Fruit fly (Drosophila melanogaster) S2 (cell line): Measurements from ENCODE around the gene CG32262.
A peak's percentile ranks its signal among the peaks of the same experiment; 100 is the strongest.

Source experiments
- CG8478 ChIP-seq: fragments of >200 bp; optimal IDR thresholded peaks from 2 replicates; lab custom pipeline; 2018
- CTCF ChIP-seq, 2 experiments: fragments of >200 bp; optimal IDR thresholded peaks; 2 replicates each; lab custom pipeline; 2018

The CG32262 gene

DNA sequence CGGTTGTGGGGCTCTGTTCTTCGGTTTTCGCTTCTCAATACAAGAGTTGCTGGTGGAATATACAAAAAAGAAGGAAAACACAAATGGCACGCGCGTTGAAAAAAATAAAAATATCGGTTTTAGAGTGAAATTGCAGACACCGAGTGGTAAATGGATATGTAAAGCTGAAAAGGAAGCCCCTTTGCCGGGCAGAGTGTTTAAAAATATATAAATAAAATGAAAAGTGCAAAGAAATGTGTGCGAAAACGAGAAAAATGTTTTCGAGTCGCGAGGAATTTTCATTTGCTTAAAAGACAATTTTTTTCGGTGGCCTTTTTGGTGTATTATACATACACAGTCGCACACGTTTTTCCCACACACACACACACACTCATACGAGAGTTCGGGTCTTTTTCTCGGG is 15.9 kb upstream of the CG32262 start:
- no peak for TF ChIP-seq CG8478 (lab: Kevin White, UChicago)
- no peak for TF ChIP-seq CTCF (optimal IDR thresholded peaks at IDR 0.05; lab: Kevin White, UChicago)

DNA sequence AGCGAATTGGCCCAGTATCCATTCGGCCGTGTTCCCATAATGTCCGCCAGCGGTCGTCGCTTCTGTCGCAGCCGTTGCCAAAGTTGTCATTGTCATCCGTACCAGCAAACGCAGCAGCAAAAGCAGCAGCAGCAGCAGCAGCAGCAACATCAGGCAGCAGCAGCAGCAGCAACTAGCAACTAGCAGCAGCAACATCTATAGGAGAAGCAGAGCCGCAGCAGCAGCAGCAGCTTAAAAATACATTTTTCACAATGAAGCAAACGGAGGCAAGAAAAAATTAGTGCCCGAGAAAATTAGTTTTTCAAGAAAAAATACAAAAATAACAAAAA is 15.5 kb upstream of the CG32262 start:
- TF ChIP-seq CG8478 (lab: Kevin White, UChicago) = no peak
- TF ChIP-seq CTCF (optimal IDR thresholded peaks at IDR 0.05; lab: Kevin White, UChicago) = no peak

DNA sequence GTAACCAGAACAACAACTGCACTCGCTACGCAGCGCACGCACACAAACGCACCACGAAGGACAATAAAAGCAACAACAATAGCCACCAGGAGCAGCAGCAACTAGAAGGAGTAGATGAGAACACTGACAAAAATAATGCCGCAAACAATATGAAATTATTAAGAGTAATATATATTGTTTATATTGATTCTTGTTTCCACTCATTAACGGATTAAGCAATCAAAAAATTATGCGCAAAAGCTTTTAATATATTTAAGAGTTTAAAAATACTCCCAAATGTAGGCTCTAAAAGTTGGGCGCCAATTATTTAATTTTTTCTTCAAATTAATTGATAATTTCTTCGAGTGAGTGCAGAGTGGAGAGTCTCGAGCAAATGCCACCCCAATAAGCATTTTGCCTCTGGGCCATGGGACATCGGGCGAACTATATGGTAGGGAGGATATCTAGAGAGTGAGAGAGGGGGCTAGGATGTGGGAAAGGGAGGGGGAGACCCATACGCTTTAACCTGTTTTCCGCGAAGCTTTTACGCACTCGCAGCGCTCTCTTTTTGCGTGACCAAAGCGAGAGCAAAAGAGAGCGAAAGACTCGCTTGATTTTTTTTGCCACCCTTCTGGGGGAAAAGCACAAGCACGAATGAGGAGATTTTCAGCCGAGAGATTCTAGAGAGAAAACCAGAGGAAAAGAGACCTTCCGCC is 14.9 kb upstream of the CG32262 start, which contains the start of gene Rdh:
Gene Rdh (plus strand): TSS at position 660 of the 695 bp plus-strand sequence.
- TF ChIP-seq CG8478 (lab: Kevin White, UChicago) = no peak
- no peak for TF ChIP-seq CTCF (optimal IDR thresholded peaks at IDR 0.05; lab: Kevin White, UChicago)

DNA sequence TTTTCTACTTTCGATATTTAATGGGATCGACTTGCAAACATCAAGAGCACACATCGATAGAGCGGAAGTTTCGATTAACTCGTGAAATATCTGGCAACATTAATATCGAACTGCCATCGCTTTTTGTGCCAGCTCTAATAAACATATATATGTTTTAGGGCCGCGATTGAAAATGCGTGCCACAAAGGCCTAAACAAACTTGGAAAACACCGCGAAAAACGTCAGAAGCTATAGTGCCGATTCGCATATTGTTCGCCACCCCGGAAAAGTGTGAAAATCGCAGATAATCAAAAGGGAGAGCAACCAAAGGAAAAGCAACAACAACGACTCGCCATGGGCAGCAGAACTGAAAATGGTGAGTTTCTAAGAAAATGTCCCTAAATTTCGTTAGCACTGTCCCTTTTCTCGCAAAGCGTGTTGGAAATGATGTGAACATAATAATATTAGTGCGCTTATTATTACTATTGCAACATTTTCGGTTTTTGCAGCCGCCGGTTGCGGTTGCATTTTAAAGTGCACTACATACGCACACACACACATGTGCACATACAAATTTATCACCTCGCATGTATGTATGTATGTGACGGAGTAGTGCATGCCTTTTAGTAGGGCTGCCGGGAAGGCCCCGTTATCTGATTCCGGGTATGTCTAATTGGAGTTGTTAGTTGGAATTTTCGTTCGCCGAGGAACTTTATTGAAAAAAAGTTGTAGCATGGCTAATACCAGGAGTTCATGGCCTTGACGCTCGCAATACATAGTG is 8.8 kb upstream of the CG32262 start, which contains the start of gene enc:
Gene enc (plus strand): TSS at position 114 of the 760 bp plus-strand sequence.
- no peak for TF ChIP-seq CG8478 (lab: Kevin White, UChicago)
- TF ChIP-seq CTCF (optimal IDR thresholded peaks at IDR 0.05; lab: Kevin White, UChicago) = peak in 1 of 2 experiments; percentile 20

- TF ChIP-seq CG8478 (lab: Kevin White, UChicago) = no peak
- TF ChIP-seq CTCF (optimal IDR thresholded peaks at IDR 0.05; lab: Kevin White, UChicago) = no peak
Measured at dm6 chr3L:3816772-3817483, 6.9 kb upstream of the CG32262 start.

- TF ChIP-seq CG8478 (lab: Kevin White, UChicago) = no peak
- no peak for TF ChIP-seq CTCF (optimal IDR thresholded peaks at IDR 0.05; lab: Kevin White, UChicago)
Measured at dm6 chr3L:3816254-3816653, 6.3 kb upstream of the CG32262 start, which contains the start of gene Acp63F. TSS of gene Acp63F (minus strand) at chr3L:3816354.

dm6 chr3L:3814010-3814833 is 4.2 kb upstream of the CG32262 start, which contains the start of gene Scsalpha1:
TSS of gene Scsalpha1 (plus strand) at chr3L:3814211.
- TF ChIP-seq CTCF (optimal IDR thresholded peaks at IDR 0.05; lab: Kevin White, UChicago) = peak; percentile 27 to 35
- no peak for TF ChIP-seq CG8478 (lab: Kevin White, UChicago)

DNA sequence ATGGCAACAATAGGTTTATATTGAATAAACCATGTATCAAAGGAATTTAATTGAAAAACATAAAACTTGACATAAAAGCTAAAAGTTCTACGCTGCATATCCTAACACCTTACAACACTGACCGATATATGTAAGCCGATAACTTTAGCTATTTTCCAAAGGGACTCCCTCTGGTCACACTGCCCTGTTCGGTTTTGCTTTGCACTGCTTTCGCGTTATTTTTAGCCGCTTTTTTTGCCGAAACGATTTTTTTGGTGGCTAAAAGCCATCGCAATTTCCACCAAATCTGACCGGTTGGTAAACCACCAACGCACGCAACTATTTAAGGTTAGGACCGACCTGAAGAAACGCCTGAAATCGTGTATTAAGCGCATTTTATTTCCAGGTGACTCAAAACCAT is 1.1 kb upstream of the CG32262 start, which contains the start of the genes CG32263 and PIG-B:
Gene CG32263 (minus strand): TSS at position 26 of the 400 bp plus-strand sequence.
Gene PIG-B (plus strand): TSS at position 175 of the 400 bp plus-strand sequence.
- TF ChIP-seq CTCF (optimal IDR thresholded peaks at IDR 0.05; lab: Kevin White, UChicago) = no peak
- TF ChIP-seq CG8478 (lab: Kevin White, UChicago) = no peak

dm6 chr3L:3806330-3806729 is 3.7 kb downstream of the CG32262 start, which contains the start of the genes CG32264, ntc and IntS10:
TSS of gene CG32264 (minus strand) at chr3L:3806459.
TSS of gene ntc (minus strand) at chr3L:3806459.
TSS of gene IntS10 (plus strand) at chr3L:3806710.
- no peak for TF ChIP-seq CTCF (optimal IDR thresholded peaks at IDR 0.05; lab: Kevin White, UChicago)
- TF ChIP-seq CG8478 (lab: Kevin White, UChicago) = no peak

DNA sequence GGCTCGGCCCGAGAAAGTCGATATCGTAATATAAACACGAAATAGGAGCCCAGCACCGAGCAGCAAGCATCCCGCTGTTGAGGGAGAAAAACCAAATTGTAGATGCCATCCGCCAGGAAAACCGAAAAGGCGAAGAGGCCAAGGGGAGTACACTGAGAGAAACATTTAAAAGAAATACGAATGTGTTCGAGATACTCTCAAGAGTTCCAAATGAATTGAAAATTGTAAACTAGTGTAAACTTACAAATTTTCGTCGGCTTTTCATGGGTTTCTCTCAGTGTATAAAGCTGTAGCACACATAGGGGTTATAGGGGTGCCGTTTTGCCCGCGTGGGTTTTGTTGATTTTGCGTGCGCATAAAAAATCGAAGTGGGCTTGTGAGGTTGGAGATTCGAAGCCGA is 7.3 kb downstream of the CG32262 start:
- TF ChIP-seq CG8478 (lab: Kevin White, UChicago) = no peak
- no peak for TF ChIP-seq CTCF (optimal IDR thresholded peaks at IDR 0.05; lab: Kevin White, UChicago)

DNA sequence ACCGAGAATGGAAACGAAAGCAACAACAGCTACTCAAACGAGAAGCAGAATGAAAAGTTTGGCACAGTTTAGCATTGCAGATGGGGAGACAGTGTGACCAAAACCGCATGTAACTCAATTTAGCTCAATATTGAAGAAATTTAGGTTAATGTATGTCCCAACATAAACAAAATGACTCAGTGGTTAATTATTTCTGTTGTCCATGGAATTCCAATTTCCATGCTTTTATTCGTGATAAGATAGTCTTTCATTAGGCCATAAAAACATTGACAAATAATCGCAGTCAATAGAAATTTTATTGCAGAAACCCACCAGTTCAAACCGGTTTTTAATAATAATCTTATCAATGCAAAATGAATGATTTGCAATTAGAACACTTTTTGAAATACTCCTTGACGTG is 8.2 kb downstream of the CG32262 start:
- no peak for TF ChIP-seq CTCF (optimal IDR thresholded peaks at IDR 0.05; lab: Kevin White, UChicago)
- no peak for TF ChIP-seq CG8478 (lab: Kevin White, UChicago)

- TF ChIP-seq CG8478 (lab: Kevin White, UChicago) (no peak), CTCF (optimal IDR thresholded peaks at IDR 0.05; lab: Kevin White, UChicago) (no peak)
Measured at dm6 chr3L:3801343-3801742, 8.7 kb downstream of the CG32262 start.

DNA sequence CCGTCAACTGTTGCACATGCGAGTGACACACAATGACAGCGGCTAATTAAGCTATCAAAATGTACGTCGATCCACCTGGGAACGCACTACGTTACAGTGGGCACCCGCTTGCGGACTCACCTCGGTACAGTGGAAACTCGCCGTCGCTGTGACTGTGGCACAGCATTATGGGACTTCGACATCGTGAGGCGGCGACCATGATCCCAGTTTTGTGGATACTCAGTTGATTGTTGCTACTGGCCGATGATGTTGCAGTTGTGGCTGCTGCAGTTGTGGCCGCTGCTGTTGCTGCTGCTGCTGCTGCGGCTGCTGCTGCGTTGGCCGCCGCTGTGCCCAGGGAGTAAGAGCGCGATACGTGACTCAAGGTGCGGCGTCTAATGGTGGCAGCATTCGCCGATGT is 10.2 kb downstream of the CG32262 start:
- TF ChIP-seq CG8478 (lab: Kevin White, UChicago) = no peak
- TF ChIP-seq CTCF (optimal IDR thresholded peaks at IDR 0.05; lab: Kevin White, UChicago) = no peak
